Fruit fly (Drosophila melanogaster) Kc167 (cell line): ENCODE results near the gene CG31975.

Experiments used
- Myc ChIP-seq: fragments of >200 bp; optimal IDR thresholded peaks from 2 replicates; lab custom pipeline; 2017; ENCODE audit warnings: missing external identifiers
- Sin3A ChIP-seq: fragments of >200 bp; optimal IDR thresholded peaks from 2 replicates; lab custom pipeline; 2018; ENCODE audit warnings: missing external identifiers
- h ChIP-seq: fragments of >200 bp; optimal IDR thresholded peaks from 3 replicates; lab custom pipeline; 2018; ENCODE audit warnings: missing external identifiers
- insv ChIP-seq: fragments of >200 bp; optimal IDR thresholded peaks from 3 replicates; lab custom pipeline; 2018; ENCODE audit warnings: missing external identifiers
- psq ChIP-seq: fragments of >200 bp; optimal IDR thresholded peaks from 2 replicates; lab custom pipeline; 2017; ENCODE audit warnings: missing external identifiers

- TF ChIP-seq h (lab: Kevin White, UChicago) (no peak), Myc (lab: Kevin White, UChicago) (no peak), psq (lab: Kevin White, UChicago) (no peak), insv (lab: Kevin White, UChicago) (no peak), Sin3A (lab: Kevin White, UChicago) (no peak)
Observed at dm6 chr2L:161453-162175, 20.8 kb upstream of the CG31975 start.
